Fruit fly (Drosophila melanogaster) whole organism, embryonic: Measurements from ENCODE around the gene Muc96D.

ENCODE experiments used
- Adf1 ChIP-seq: fragments of 200-800 bp; sonication (Bioruptor generic); IDR thresholded peaks from 2 replicates; pipeline ENCODE4 v1.3.6; 2022; ENCODE audit warnings: missing biosample characterization, missing genetic modification characterization
- CG10431 ChIP-seq: fragments of 200-800 bp; sonication (Bioruptor generic); optimal IDR thresholded peaks from 3 replicates; lab custom pipeline; 2018; ENCODE audit warnings: missing biosample characterization, mild to moderate bottlenecking, missing genetic modification characterization
- CG11247 ChIP-seq: fragments of 200-800 bp; sonication (Bioruptor generic); IDR thresholded peaks from 2 replicates; pipeline ENCODE4 v1.3.6; 2022; ENCODE audit warnings: missing biosample characterization, missing genetic modification characterization
- CG12942 ChIP-seq: fragments of 200-800 bp; sonication (Bioruptor generic); optimal IDR thresholded peaks from 3 replicates; lab custom pipeline; 2016; ENCODE audit warnings: missing biosample characterization, missing genetic modification characterization
- CG13624 ChIP-seq: fragments of 200-800 bp; sonication (Bioruptor generic); optimal IDR thresholded peaks from 2 replicates; lab custom pipeline; 2016; ENCODE audit warnings: missing biosample characterization, missing genetic modification characterization
- CG16863 ChIP-seq: fragments of 200-800 bp; sonication (Bioruptor generic); optimal IDR thresholded peaks from 3 replicates; lab custom pipeline; 2016; ENCODE audit warnings: missing biosample characterization, missing genetic modification characterization
- CG2712 ChIP-seq: fragments of 200-800 bp; optimal IDR thresholded peaks from 3 replicates; lab custom pipeline; 2019; ENCODE audit warnings: missing biosample characterization, mild to moderate bottlenecking, missing genetic modification characterization, moderate library complexity
- CG2889 ChIP-seq: fragments of 200-800 bp; sonication (Bioruptor generic); IDR thresholded peaks from 3 replicates; pipeline ENCODE4 v1.3.6; 2022; ENCODE audit warnings: missing biosample characterization, missing genetic modification characterization
- CG30403 ChIP-seq: fragments of 200-800 bp; sonication (Bioruptor generic); optimal IDR thresholded peaks from 3 replicates; lab custom pipeline; 2016; ENCODE audit warnings: missing biosample characterization, missing genetic modification characterization
- CG3281 ChIP-seq: fragments of 200-800 bp; sonication (Bioruptor generic); optimal IDR thresholded peaks from 3 replicates; lab custom pipeline; 2017; ENCODE audit warnings: missing biosample characterization, mild to moderate bottlenecking, missing genetic modification characterization
- CG3838 ChIP-seq: fragments of 200-800 bp; sonication (Bioruptor generic); optimal IDR thresholded peaks from 3 replicates; lab custom pipeline; 2016; ENCODE audit warnings: missing biosample characterization, missing genetic modification characterization
- CG42726 ChIP-seq: fragments of 200-800 bp; sonication (Bioruptor generic); IDR thresholded peaks from 2 replicates; pipeline ENCODE4 v1.3.6; 2022; ENCODE audit warnings: missing biosample characterization, missing genetic modification characterization; ENCODE audit not compliant: partially characterized antibody
- CG43689 ChIP-seq: fragments of 200-800 bp; sonication (Bioruptor generic); IDR thresholded peaks from 2 replicates; pipeline ENCODE4 v1.3.6; 2022; ENCODE audit warnings: missing biosample characterization, missing genetic modification characterization
- CG4707 ChIP-seq: fragments of 200-800 bp; sonication (Bioruptor generic); optimal IDR thresholded peaks from 2 replicates; lab custom pipeline; 2018; ENCODE audit warnings: missing biosample characterization, mild to moderate bottlenecking, missing genetic modification characterization, moderate library complexity
- CG4730 ChIP-seq: fragments of 200-800 bp; sonication (Bioruptor generic); IDR thresholded peaks from 2 replicates; pipeline ENCODE4 v1.3.6; 2022; ENCODE audit warnings: missing biosample characterization, missing genetic modification characterization
- CG5953 ChIP-seq: fragments of 200-800 bp; sonication (Bioruptor generic); IDR thresholded peaks from 2 replicates; pipeline ENCODE4 v1.3.6; 2022; ENCODE audit warnings: missing biosample characterization, missing genetic modification characterization
- CG7271 ChIP-seq: fragments of 200-800 bp; sonication (Bioruptor generic); optimal IDR thresholded peaks from 2 replicates; lab custom pipeline; 2018; ENCODE audit warnings: missing biosample characterization, mild to moderate bottlenecking, missing genetic modification characterization, moderate library complexity
- CG7987 ChIP-seq: fragments of 200-800 bp; sonication (Bioruptor generic); optimal IDR thresholded peaks from 2 replicates; lab custom pipeline; 2018; ENCODE audit warnings: missing biosample characterization, mild to moderate bottlenecking, missing genetic modification characterization, moderate library complexity
- CG8388 ChIP-seq: fragments of 200-800 bp; sonication (Bioruptor generic); optimal IDR thresholded peaks from 2 replicates; lab custom pipeline; 2019; ENCODE audit warnings: missing biosample characterization, mild to moderate bottlenecking, missing genetic modification characterization, moderate library complexity
- CHES-1-like ChIP-seq: fragments of 200-800 bp; sonication (Bioruptor generic); optimal IDR thresholded peaks from 2 replicates; lab custom pipeline; 2016; ENCODE audit warnings: missing biosample characterization, missing genetic modification characterization
- CTCF ChIP-seq: fragments of 200-800 bp; sonication (Bioruptor generic); optimal IDR thresholded peaks from 2 replicates; lab custom pipeline; 2017; ENCODE audit warnings: missing biosample characterization, mild to moderate bottlenecking, missing genetic modification characterization, moderate library complexity
- CkIIα-i1 ChIP-seq: fragments of 200-800 bp; sonication (Bioruptor generic); IDR thresholded peaks from 2 replicates; pipeline ENCODE4 v1.3.6; 2022; ENCODE audit warnings: missing biosample characterization, missing genetic modification characterization
- Dbx ChIP-seq: fragments of 200-800 bp; sonication (Bioruptor generic); IDR thresholded peaks from 3 replicates; pipeline ENCODE4 v1.3.6; 2022; ENCODE audit warnings: missing biosample characterization, missing genetic modification characterization
- Deaf1 ChIP-seq: fragments of 200-800 bp; optimal IDR thresholded peaks from 3 replicates; lab custom pipeline; 2019; ENCODE audit warnings: missing biosample characterization, mild to moderate bottlenecking, missing genetic modification characterization, moderate library complexity
- E2f2 ChIP-seq: fragments of 200-800 bp; sonication (Bioruptor generic); IDR thresholded peaks from 2 replicates; pipeline ENCODE4 v1.3.6; 2022; ENCODE audit warnings: missing biosample characterization, missing genetic modification characterization
- Fer2 ChIP-seq: fragments of 200-800 bp; sonication (Bioruptor generic); optimal IDR thresholded peaks from 2 replicates; lab custom pipeline; 2018; ENCODE audit warnings: missing biosample characterization, mild to moderate bottlenecking, missing genetic modification characterization, moderate library complexity
- GATAe ChIP-seq: fragments of 200-800 bp; sonication (Bioruptor generic); conservative IDR thresholded peaks from 2 replicates; pipeline ENCODE4 v1.3.6; 2022; ENCODE audit warnings: missing biosample characterization, missing genetic modification characterization
- Mes4 ChIP-seq: fragments of 200-800 bp; sonication (Bioruptor generic); optimal IDR thresholded peaks from 2 replicates; lab custom pipeline; 2016; ENCODE audit warnings: missing biosample characterization, missing genetic modification characterization
- Optix ChIP-seq: fragments of 200-800 bp; sonication (Bioruptor generic); IDR thresholded peaks from 3 replicates; pipeline ENCODE4 v1.3.6; 2022; ENCODE audit warnings: missing biosample characterization, missing genetic modification characterization
- Spps ChIP-seq: fragments of 200-800 bp; sonication (Bioruptor generic); optimal IDR thresholded peaks from 2 replicates; lab custom pipeline; 2018; ENCODE audit warnings: missing biosample characterization, mild to moderate bottlenecking, missing genetic modification characterization
- TFAM ChIP-seq: fragments of 200-800 bp; sonication (Bioruptor generic); optimal IDR thresholded peaks from 2 replicates; lab custom pipeline; 2017; ENCODE audit warnings: missing biosample characterization, missing genetic modification characterization, inconsistent platforms
- Vsx1 ChIP-seq: fragments of 200-800 bp; sonication (Bioruptor generic); optimal IDR thresholded peaks from 2 replicates; lab custom pipeline; 2017; ENCODE audit warnings: missing biosample characterization, mild to moderate bottlenecking, missing genetic modification characterization, missing genetic modification reagents
- ab ChIP-seq: fragments of 200-800 bp; sonication (Bioruptor generic); optimal IDR thresholded peaks from 2 replicates; lab custom pipeline; 2016; ENCODE audit warnings: missing biosample characterization, missing genetic modification characterization
- bcd ChIP-seq: fragments of 200-800 bp; sonication (Bioruptor generic); optimal IDR thresholded peaks from 2 replicates; lab custom pipeline; 2017; ENCODE audit warnings: missing biosample characterization, mild to moderate bottlenecking, missing genetic modification characterization
- btn ChIP-seq: fragments of 200-800 bp; sonication (Bioruptor generic); optimal IDR thresholded peaks from 2 replicates; lab custom pipeline; 2016; ENCODE audit warnings: missing biosample characterization, missing genetic modification characterization
- ci ChIP-seq: fragments of 200-800 bp; sonication (Bioruptor generic); IDR thresholded peaks from 3 replicates; pipeline ENCODE4 v1.3.6; 2022; ENCODE audit warnings: missing biosample characterization, missing genetic modification characterization
- croc ChIP-seq: fragments of 200-800 bp; sonication (Bioruptor generic); conservative IDR thresholded peaks from 3 replicates; pipeline ENCODE4 v1.3.6; 2022; ENCODE audit warnings: missing biosample characterization, missing genetic modification characterization
- dm ChIP-seq: fragments of 200-800 bp; sonication (Bioruptor generic); optimal IDR thresholded peaks from 3 replicates; lab custom pipeline; 2016; ENCODE audit warnings: missing biosample characterization, missing genetic modification characterization
- esg ChIP-seq: fragments of 200-800 bp; sonication (Bioruptor generic); conservative IDR thresholded peaks from 2 replicates; pipeline ENCODE4 v1.3.6; 2022; ENCODE audit warnings: missing biosample characterization, missing genetic modification characterization
- ewg ChIP-seq: fragments of 200-800 bp; sonication (Bioruptor generic); optimal IDR thresholded peaks from 3 replicates; lab custom pipeline; 2017; ENCODE audit warnings: mild to moderate bottlenecking, missing biosample characterization, missing genetic modification reagents, missing genetic modification characterization
- fru ChIP-seq: fragments of >200 bp; optimal IDR thresholded peaks from 2 replicates; lab custom pipeline; 2017
- ftz-f1 ChIP-seq: fragments of 200-800 bp; sonication (Bioruptor generic); optimal IDR thresholded peaks from 2 replicates; lab custom pipeline; 2016; ENCODE audit warnings: missing biosample characterization, missing genetic modification characterization
- gfzf ChIP-seq: fragments of 200-800 bp; sonication (Bioruptor generic); optimal IDR thresholded peaks from 2 replicates; lab custom pipeline; 2016; ENCODE audit warnings: missing biosample characterization, mild to moderate bottlenecking, missing genetic modification characterization, moderate library complexity
- inv ChIP-seq: fragments of 200-800 bp; sonication (Bioruptor generic); IDR thresholded peaks from 2 replicates; pipeline ENCODE4 v1.3.6; 2022; ENCODE audit warnings: missing biosample characterization, missing genetic modification characterization; ENCODE audit not compliant: partially characterized antibody
- kay ChIP-seq: fragments of 200-800 bp; sonication (Bioruptor generic); optimal IDR thresholded peaks from 2 replicates; lab custom pipeline; 2016; ENCODE audit warnings: missing biosample characterization, missing genetic modification characterization
- knrl ChIP-seq: fragments of 200-800 bp; sonication (Bioruptor generic); IDR thresholded peaks from 3 replicates; pipeline ENCODE4 v1.3.6; 2022; ENCODE audit warnings: missing biosample characterization, missing genetic modification characterization; ENCODE audit not compliant: partially characterized antibody
- salm ChIP-seq: fragments of 200-800 bp; sonication (Bioruptor generic); optimal IDR thresholded peaks from 2 replicates; lab custom pipeline; 2018; ENCODE audit warnings: missing biosample characterization, mild to moderate bottlenecking, missing genetic modification characterization
- stc ChIP-seq: fragments of 200-800 bp; sonication (Bioruptor generic); IDR thresholded peaks from 2 replicates; pipeline ENCODE4 v1.3.6; 2022; ENCODE audit warnings: missing biosample characterization, missing genetic modification characterization
- tup ChIP-seq: fragments of 200-800 bp; sonication (Bioruptor generic); optimal IDR thresholded peaks from 2 replicates; lab custom pipeline; 2016; ENCODE audit warnings: missing biosample characterization, mild to moderate bottlenecking, missing genetic modification characterization, moderate library complexity
- tx ChIP-seq: fragments of 200-800 bp; sonication (Bioruptor generic); optimal IDR thresholded peaks from 2 replicates; lab custom pipeline; 2016; ENCODE audit warnings: missing biosample characterization, missing genetic modification characterization

The Muc96D gene

DNA sequence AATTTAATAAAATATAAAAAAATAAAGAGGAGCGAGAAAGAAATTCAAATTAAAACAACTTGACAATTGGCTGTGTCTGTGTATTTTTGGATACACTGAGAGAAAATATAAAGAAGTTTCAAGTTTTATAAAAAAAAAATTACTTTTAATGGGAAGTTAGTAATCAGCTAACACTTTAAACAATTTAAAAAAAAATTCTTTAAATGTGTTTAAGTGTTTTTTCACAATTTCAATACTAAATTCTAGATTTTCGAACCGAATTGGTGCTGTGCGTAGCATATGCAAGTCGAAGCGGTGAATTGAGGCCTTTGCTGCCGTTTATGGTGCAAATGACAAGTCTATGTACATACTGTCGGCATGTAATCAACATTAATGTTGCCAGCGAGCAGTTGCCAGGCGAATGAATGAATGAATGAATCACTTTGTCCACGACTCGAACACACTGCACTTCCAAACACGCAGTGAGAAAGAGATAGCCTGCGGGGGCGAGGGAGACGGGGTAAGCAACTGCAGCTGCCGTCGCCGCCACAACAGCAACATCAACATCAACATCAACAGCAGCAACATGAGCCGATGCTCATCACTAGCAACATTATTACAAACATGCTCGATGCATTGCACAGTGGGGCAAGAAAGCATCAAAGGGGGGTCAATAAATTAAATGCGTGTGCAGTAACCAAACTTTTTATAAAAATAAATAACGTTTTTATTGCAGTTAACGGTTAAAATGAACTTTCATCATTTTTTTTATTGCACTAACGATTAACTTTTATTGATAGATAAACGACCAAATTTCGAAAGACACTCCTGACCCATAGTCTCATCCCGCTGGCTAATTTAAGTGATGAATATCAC lies 45.3 kb upstream of the Muc96D start (continued):
- no peak for TF ChIP-seq CG13624 (GFP tag; lab: Kevin White, UChicago)
- TF ChIP-seq CG12942: peak; percentile 24
- TF ChIP-seq ci (GFP tag; lab: Robert Waterston, UW): peak; percentile 84; the same call in 2 of the 3 replicates
- peak; percentile 63 for TF ChIP-seq bcd (GFP tag; lab: Kevin White, UChicago)
- TF ChIP-seq Spps (tag; lab: Kevin White, UChicago): peak; percentile 79
- no peak for TF ChIP-seq CG43689 (GFP tag; lab: Robert Waterston, UW)
- peak; percentile 49 for TF ChIP-seq ab (GFP tag; lab: Kevin White, UChicago)
- no peak; the same call in 2 of the 3 replicates for TF ChIP-seq CG2889 (GFP tag; lab: Robert Waterston, UW)
- TF ChIP-seq CG4730 (GFP tag; lab: Robert Waterston, UW): no peak
- TF ChIP-seq GATAe (GFP tag; lab: Robert Waterston, UW): no peak
- no peak for TF ChIP-seq CkIIα-i1 (GFP tag; lab: Robert Waterston, UW)
- no peak for TF ChIP-seq fru (lab: Kevin White, UChicago)
- peak; percentile 61 for TF ChIP-seq stc (GFP tag; lab: Robert Waterston, UW)
- no peak for TF ChIP-seq Fer2 (tag; lab: Kevin White, UChicago)
- peak; percentile 57 for TF ChIP-seq Mes4 (GFP tag; lab: Kevin White, UChicago)
- TF ChIP-seq CG4707 (GFP tag; lab: Kevin White, UChicago): peak; percentile 90
- TF ChIP-seq croc (GFP tag; lab: Robert Waterston, UW): peak; percentile 81
- no peak for TF ChIP-seq Dbx
- peak; percentile 26 for TF ChIP-seq salm (tag; lab: Kevin White, UChicago)
- peak; percentile 61 for TF ChIP-seq esg (GFP tag; lab: Robert Waterston, UW)
- TF ChIP-seq gfzf (GFP tag; lab: Kevin White, UChicago): no peak
- TF ChIP-seq Adf1 (GFP tag; lab: Robert Waterston, UW): no peak
- TF ChIP-seq CG7987: no peak
- TF ChIP-seq ftz-f1 (GFP tag; lab: Kevin White, UChicago): no peak
- TF ChIP-seq tup (GFP tag; lab: Kevin White, UChicago): peak; percentile 53
- TF ChIP-seq Optix: peak; percentile 67; the same call in 2 of the 3 replicates
- TF ChIP-seq CG2712: peak; percentile 89
- TF ChIP-seq CG10431 (GFP tag; lab: Kevin White, UChicago): peak; percentile 29
- TF ChIP-seq btn (GFP tag; lab: Kevin White, UChicago): peak; percentile 34
- peak; percentile 77 for TF ChIP-seq CG3838 (GFP tag; lab: Kevin White, UChicago)
- 0 out of 2 replicates have a peak, but pooled peaks have one; percentile 6 for TF ChIP-seq CG11247
- TF ChIP-seq inv (GFP tag; lab: Robert Waterston, UW): no peak
- no peak for TF ChIP-seq tx (GFP tag; lab: Kevin White, UChicago)
- peak; percentile 87 for TF ChIP-seq kay (GFP tag; lab: Kevin White, UChicago)
- TF ChIP-seq CG5953 (GFP tag; lab: Robert Waterston, UW): 0 out of 2 replicates have a peak, but pooled peaks have one; percentile 28
- peak; percentile 68 for TF ChIP-seq ewg
- 0 out of 3 replicates have a peak, but pooled peaks have one; percentile 41 for TF ChIP-seq knrl (GFP tag; lab: Robert Waterston, UW)
- peak; percentile 6 for TF ChIP-seq dm
- peak; percentile 81 for TF ChIP-seq CG8388 (GFP tag; lab: Kevin White, UChicago)
- peak; percentile 59 for TF ChIP-seq CG30403 (GFP tag; lab: Kevin White, UChicago)
- TF ChIP-seq Deaf1 (tag; lab: Kevin White, UChicago): no peak
- TF ChIP-seq CG7271 (tag; lab: Kevin White, UChicago): peak; percentile 46
- TF ChIP-seq CG3281 (GFP tag; lab: Kevin White, UChicago): no peak
- TF ChIP-seq E2f2 (GFP tag; lab: Robert Waterston, UW): peak; percentile 16; the same call in 1 of the 2 replicates
- no peak for TF ChIP-seq CG42726 (GFP tag; lab: Robert Waterston, UW)
- peak; percentile 42 for TF ChIP-seq CG16863 (GFP tag; lab: Kevin White, UChicago)
- TF ChIP-seq TFAM (GFP tag; lab: Kevin White, UChicago): no peak
- peak; percentile 29 for TF ChIP-seq CHES-1-like (GFP tag; lab: Kevin White, UChicago)
- TF ChIP-seq Vsx1 (GFP tag; lab: Kevin White, UChicago): peak; percentile 74
- no peak for TF ChIP-seq CTCF (GFP tag; lab: Kevin White, UChicago)
